Worm (Caenorhabditis elegans): ENCODE measurements around the gene srw-57.

ce11 chrV:15932390-15932789 is 22.4 kb downstream of the srw-57 start, which contains the start of gene srw-26:
- TF ChIP-seq tab-1 (GFP tag; IDR thresholded peaks at IDR 0.05): no peak
- TF ChIP-seq flt-1 (GFP tag; IDR thresholded peaks at IDR 0.05): no peak
- TF ChIP-seq ref-1 (GFP tag; conservative IDR thresholded peaks at IDR 0.05): no peak
- no peak for TF ChIP-seq ztf-29 (GFP tag; IDR thresholded peaks at IDR 0.05)
- no peak for TF ChIP-seq ztf-23 (GFP tag; IDR thresholded peaks at IDR 0.05)
- no peak for TF ChIP-seq klf-2 (GFP tag; conservative IDR thresholded peaks at IDR 0.05)
- TF ChIP-seq med-1 (GFP tag; optimal IDR thresholded peaks at IDR 0.05; ENCODE audit: insufficient read depth): no peak
- TF ChIP-seq T22C8.4 (GFP tag; IDR thresholded peaks at IDR 0.05): no peak
